Worm (Caenorhabditis elegans) whole organism, midembryonic: ENCODE data around the gene Y47D3A.14.

Experiments used
- cog-1 ChIP-seq: sonication (generic microtip); optimal IDR thresholded peaks from 2 replicates; lab custom pipeline; 2016; ENCODE audit warnings: missing genetic modification characterization, missing compliant biosample characterization
- med-1 ChIP-seq: sonication (generic microtip); optimal IDR thresholded peaks from 2 replicates; lab custom pipeline; 2017; ENCODE audit warnings: missing genetic modification characterization, mild to moderate bottlenecking, missing compliant biosample characterization, antibody characterized with exemption, missing genetic modification reagents; ENCODE audit not compliant: insufficient read depth

ce11 chrIII:11206875-11207274, 29.8 kb downstream of the Y47D3A.14 start:
- TF ChIP-seq cog-1 (tag; lab: Kevin White, UChicago): no peak
- no peak for TF ChIP-seq med-1 (GFP tag; lab: Kevin White, UChicago)
